Fruit fly (Drosophila melanogaster) whole organism, embryonic: Measurements from ENCODE around the gene CG7054.
A peak's percentile ranks its signal among the peaks of the same experiment; 100 is the strongest.

ENCODE experiments used
- Atf6 ChIP-seq: fragments of 200-800 bp; sonication (Bioruptor generic); IDR thresholded peaks from 2 replicates; pipeline ENCODE4 v1.3.6; 2022; ENCODE audit warnings: missing biosample characterization, missing genetic modification characterization
- Bteb2 ChIP-seq: fragments of 200-800 bp; sonication (Bioruptor generic); optimal IDR thresholded peaks from 2 replicates; lab custom pipeline; 2016; ENCODE audit warnings: missing biosample characterization, missing genetic modification characterization
- CG10565 ChIP-seq: fragments of 200-800 bp; sonication (Bioruptor generic); optimal IDR thresholded peaks from 3 replicates; lab custom pipeline; 2016; ENCODE audit warnings: missing biosample characterization, mild to moderate bottlenecking, missing genetic modification characterization
- CG12071 ChIP-seq: fragments of 200-800 bp; sonication (Bioruptor generic); optimal IDR thresholded peaks from 3 replicates; lab custom pipeline; 2018; ENCODE audit warnings: missing biosample characterization, mild to moderate bottlenecking, missing genetic modification characterization
- CG13123 ChIP-seq: fragments of 200-800 bp; sonication (Bioruptor generic); optimal IDR thresholded peaks from 2 replicates; lab custom pipeline; 2016; ENCODE audit warnings: missing biosample characterization, missing genetic modification characterization
- CG13287 ChIP-seq: fragments of 200-800 bp; sonication (Bioruptor generic); IDR thresholded peaks from 2 replicates; pipeline ENCODE4 v1.3.6; 2022; ENCODE audit warnings: missing biosample characterization, missing genetic modification characterization; ENCODE audit not compliant: partially characterized antibody
- CG13775 ChIP-seq: fragments of 200-800 bp; sonication (Bioruptor generic); optimal IDR thresholded peaks from 3 replicates; lab custom pipeline; 2017; ENCODE audit warnings: missing biosample characterization, mild to moderate bottlenecking, missing genetic modification characterization
- CG14050 ChIP-seq: fragments of 200-800 bp; sonication (Bioruptor generic); IDR thresholded peaks from 3 replicates; pipeline ENCODE4 v1.3.6; 2022; ENCODE audit warnings: missing biosample characterization, missing genetic modification characterization
- CG17385 ChIP-seq: fragments of 200-800 bp; sonication (Bioruptor generic); optimal IDR thresholded peaks from 3 replicates; lab custom pipeline; 2018; ENCODE audit warnings: missing biosample characterization, mild to moderate bottlenecking, missing genetic modification characterization
- CG3281 ChIP-seq: fragments of 200-800 bp; sonication (Bioruptor generic); optimal IDR thresholded peaks from 3 replicates; lab custom pipeline; 2017; ENCODE audit warnings: missing biosample characterization, mild to moderate bottlenecking, missing genetic modification characterization
- CG42726 ChIP-seq: fragments of 200-800 bp; sonication (Bioruptor generic); IDR thresholded peaks from 2 replicates; pipeline ENCODE4 v1.3.6; 2022; ENCODE audit warnings: missing biosample characterization, missing genetic modification characterization; ENCODE audit not compliant: partially characterized antibody
- CG4404 ChIP-seq: fragments of 200-800 bp; sonication (Bioruptor generic); IDR thresholded peaks from 2 replicates; pipeline ENCODE4 v1.3.6; 2022; ENCODE audit warnings: missing biosample characterization, missing genetic modification characterization
- CG6175 ChIP-seq: fragments of 200-800 bp; sonication (Bioruptor generic); IDR thresholded peaks from 3 replicates; pipeline ENCODE4 v1.3.6; 2022; ENCODE audit warnings: missing biosample characterization, missing genetic modification characterization
- CG6765 ChIP-seq: fragments of 200-800 bp; sonication (Bioruptor generic); optimal IDR thresholded peaks from 3 replicates; lab custom pipeline; 2017; ENCODE audit warnings: missing biosample characterization, mild to moderate bottlenecking, missing genetic modification characterization
- CG7556 ChIP-seq: fragments of 200-800 bp; sonication (Bioruptor generic); optimal IDR thresholded peaks from 2 replicates; lab custom pipeline; 2017; ENCODE audit warnings: missing biosample characterization, mild to moderate bottlenecking, missing genetic modification characterization
- CG8478 ChIP-seq: fragments of >200 bp; optimal IDR thresholded peaks from 2 replicates; lab custom pipeline; 2018
- CG9215 ChIP-seq: fragments of 200-800 bp; sonication (Bioruptor generic); IDR thresholded peaks from 2 replicates; pipeline ENCODE4 v1.3.6; 2022; ENCODE audit warnings: missing biosample characterization, missing genetic modification characterization
- CG9609 ChIP-seq: fragments of 200-800 bp; sonication (Bioruptor generic); optimal IDR thresholded peaks from 3 replicates; lab custom pipeline; 2016; ENCODE audit warnings: missing biosample characterization, missing genetic modification characterization
- Camta ChIP-seq: fragments of 200-800 bp; sonication (Bioruptor generic); optimal IDR thresholded peaks from 2 replicates; lab custom pipeline; 2016; ENCODE audit warnings: missing biosample characterization, missing genetic modification characterization
- HLHmδ ChIP-seq: fragments of 200-800 bp; sonication (Bioruptor generic); optimal IDR thresholded peaks from 2 replicates; lab custom pipeline; 2018; ENCODE audit warnings: missing biosample characterization, mild to moderate bottlenecking, missing genetic modification characterization, moderate library complexity
- Hey ChIP-seq: fragments of 200-800 bp; sonication (Bioruptor generic); optimal IDR thresholded peaks from 3 replicates; lab custom pipeline; 2018; ENCODE audit warnings: missing biosample characterization, mild to moderate bottlenecking, missing genetic modification characterization
- Jarid2 ChIP-seq: fragments of 200-800 bp; sonication (Bioruptor generic); optimal IDR thresholded peaks from 3 replicates; lab custom pipeline; 2017; ENCODE audit warnings: mild to moderate bottlenecking, missing biosample characterization, missing genetic modification reagents, missing genetic modification characterization
- Lhr ChIP-seq: fragments of 200-800 bp; sonication (Bioruptor generic); optimal IDR thresholded peaks from 3 replicates; lab custom pipeline; 2017; ENCODE audit warnings: mild to moderate bottlenecking, missing biosample characterization, missing genetic modification reagents, missing genetic modification characterization
- MTF-1 ChIP-seq: fragments of 200-800 bp; sonication (Bioruptor generic); optimal IDR thresholded peaks from 2 replicates; lab custom pipeline; 2018; ENCODE audit warnings: missing biosample characterization, mild to moderate bottlenecking, missing genetic modification characterization, borderline replicate concordance
- NfI ChIP-seq: fragments of 200-800 bp; sonication (Bioruptor generic); optimal IDR thresholded peaks from 3 replicates; lab custom pipeline; 2018; ENCODE audit warnings: missing biosample characterization, mild to moderate bottlenecking, missing genetic modification characterization, moderate library complexity
- Oaz ChIP-seq: fragments of 200-800 bp; sonication (Bioruptor generic); IDR thresholded peaks from 2 replicates; pipeline ENCODE4 v1.3.6; 2022; ENCODE audit warnings: missing biosample characterization, missing genetic modification characterization
- Scr ChIP-seq: fragments of 200-800 bp; sonication (Bioruptor generic); IDR thresholded peaks from 2 replicates; pipeline ENCODE4 v1.3.6; 2022; ENCODE audit warnings: missing biosample characterization, missing genetic modification characterization; ENCODE audit not compliant: partially characterized antibody
- Sox102F ChIP-seq: fragments of 200-800 bp; sonication (Bioruptor generic); optimal IDR thresholded peaks from 2 replicates; lab custom pipeline; 2018; ENCODE audit warnings: missing biosample characterization, mild to moderate bottlenecking, missing genetic modification characterization, moderate library complexity
- Vsx1 ChIP-seq: fragments of 200-800 bp; sonication (Bioruptor generic); optimal IDR thresholded peaks from 2 replicates; lab custom pipeline; 2017; ENCODE audit warnings: missing biosample characterization, mild to moderate bottlenecking, missing genetic modification characterization, missing genetic modification reagents
- YL-1 ChIP-seq: fragments of 200-800 bp; sonication (Bioruptor generic); optimal IDR thresholded peaks from 3 replicates; lab custom pipeline; 2017; ENCODE audit warnings: missing biosample characterization, mild to moderate bottlenecking, missing genetic modification characterization
- abd-A ChIP-seq: fragments of 200-800 bp; sonication (Bioruptor generic); optimal IDR thresholded peaks from 3 replicates; lab custom pipeline; 2019; ENCODE audit warnings: missing biosample characterization, mild to moderate bottlenecking, missing genetic modification characterization, moderate library complexity
- ac ChIP-seq: fragments of 200-800 bp; sonication (Bioruptor generic); optimal IDR thresholded peaks from 3 replicates; lab custom pipeline; 2017; ENCODE audit warnings: missing biosample characterization, mild to moderate bottlenecking, missing genetic modification characterization
- ase ChIP-seq: fragments of 200-800 bp; sonication (Bioruptor generic); IDR thresholded peaks from 3 replicates; pipeline ENCODE4 v1.3.6; 2022; ENCODE audit warnings: missing biosample characterization, missing genetic modification characterization
- cg ChIP-seq: fragments of 200-800 bp; sonication (Bioruptor generic); optimal IDR thresholded peaks from 3 replicates; lab custom pipeline; 2019; ENCODE audit warnings: missing biosample characterization, mild to moderate bottlenecking, missing genetic modification characterization, moderate library complexity
- dmrt11E ChIP-seq: fragments of 200-800 bp; sonication (Bioruptor generic); optimal IDR thresholded peaks from 3 replicates; lab custom pipeline; 2018; ENCODE audit warnings: missing biosample characterization, mild to moderate bottlenecking, missing genetic modification characterization, moderate library complexity
- dysf ChIP-seq: fragments of 200-800 bp; sonication (Bioruptor generic); IDR thresholded peaks from 3 replicates; pipeline ENCODE4 v1.3.6; 2022; ENCODE audit warnings: missing biosample characterization, missing genetic modification characterization
- eve ChIP-seq, 2 experiments: fragments of >200 bp; optimal IDR thresholded peaks; 2 replicates each; lab custom pipeline; 2017; ENCODE audit warnings: missing biosample characterization in 2 of 2, missing genetic modification characterization in 2 of 2
- eyg ChIP-seq: fragments of 200-800 bp; sonication (Bioruptor generic); optimal IDR thresholded peaks from 3 replicates; lab custom pipeline; 2016; ENCODE audit warnings: missing biosample characterization, missing genetic modification characterization
- fd64A ChIP-seq: fragments of 200-800 bp; sonication (Bioruptor generic); optimal IDR thresholded peaks from 3 replicates; lab custom pipeline; 2018; ENCODE audit warnings: missing biosample characterization, mild to moderate bottlenecking, missing genetic modification characterization
- fru ChIP-seq: fragments of >200 bp; optimal IDR thresholded peaks from 2 replicates; lab custom pipeline; 2017
- gce ChIP-seq: fragments of 200-800 bp; sonication (Bioruptor generic); IDR thresholded peaks from 3 replicates; pipeline ENCODE4 v1.3.6; 2022; ENCODE audit warnings: missing biosample characterization, missing genetic modification characterization
- grau ChIP-seq: fragments of 200-800 bp; optimal IDR thresholded peaks from 3 replicates; lab custom pipeline; 2019; ENCODE audit warnings: missing biosample characterization, mild to moderate bottlenecking, missing genetic modification characterization, moderate library complexity
- hth ChIP-seq: fragments of >200 bp; optimal IDR thresholded peaks from 2 replicates; lab custom pipeline; 2017; ENCODE audit warnings: inconsistent platforms
- klu ChIP-seq: fragments of 200-800 bp; sonication (Bioruptor generic); IDR thresholded peaks from 2 replicates; pipeline ENCODE4 v1.3.6; 2022; ENCODE audit warnings: missing biosample characterization, missing genetic modification characterization
- kni ChIP-seq: fragments of 200-800 bp; sonication (Bioruptor generic); optimal IDR thresholded peaks from 3 replicates; lab custom pipeline; 2017; ENCODE audit warnings: mild to moderate bottlenecking, missing biosample characterization, missing genetic modification reagents, missing genetic modification characterization
- odd ChIP-seq: fragments of 200-800 bp; sonication (Bioruptor generic); optimal IDR thresholded peaks from 2 replicates; lab custom pipeline; 2017; ENCODE audit warnings: missing biosample characterization, mild to moderate bottlenecking, missing genetic modification characterization
- pb ChIP-seq: fragments of 200-800 bp; sonication (Bioruptor generic); optimal IDR thresholded peaks from 3 replicates; lab custom pipeline; 2016; ENCODE audit warnings: missing biosample characterization, missing genetic modification characterization
- peb ChIP-seq: fragments of 200-800 bp; sonication (Bioruptor generic); IDR thresholded peaks from 2 replicates; pipeline ENCODE4 v1.3.6; 2022; ENCODE audit warnings: missing biosample characterization, missing genetic modification characterization
- tgo ChIP-seq: fragments of 200-800 bp; sonication (Bioruptor generic); IDR thresholded peaks from 3 replicates; pipeline ENCODE4 v1.3.6; 2022; ENCODE audit warnings: missing biosample characterization, missing genetic modification characterization
- wdn ChIP-seq: fragments of 200-800 bp; sonication (Bioruptor generic); IDR thresholded peaks from 2 replicates; pipeline ENCODE4 v1.3.6; 2022; ENCODE audit warnings: missing biosample characterization, missing genetic modification characterization
- zf30C ChIP-seq: fragments of 200-800 bp; sonication (Bioruptor generic); optimal IDR thresholded peaks from 3 replicates; lab custom pipeline; 2018; ENCODE audit warnings: missing biosample characterization, mild to moderate bottlenecking, missing genetic modification characterization

CG7054 gene

DNA sequence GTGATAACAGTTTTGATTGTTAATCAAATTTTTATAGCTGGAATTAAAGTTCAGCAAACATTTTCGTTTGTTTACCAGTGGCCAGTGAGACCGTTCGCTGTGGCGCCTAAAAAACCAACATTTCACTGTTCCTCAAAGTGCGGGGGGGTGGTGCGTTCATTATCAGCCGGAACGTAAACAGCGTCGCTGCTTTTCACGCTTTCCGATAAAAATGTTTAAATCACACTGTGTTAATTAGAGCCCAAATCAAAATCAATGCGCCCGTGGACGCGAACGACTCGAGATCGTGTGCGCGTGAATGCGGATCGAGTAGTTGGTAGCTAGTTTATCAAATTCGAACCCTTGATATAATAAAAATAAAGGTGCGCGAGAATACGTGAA is 16.9 kb upstream of the CG7054 start, which contains the start of gene CG34376 (continued):
- peak; percentile 4; the same call in 1 of the 3 replicates for TF ChIP-seq dysf (GFP tag; lab: Robert Waterston, UW)
- TF ChIP-seq grau (tag; lab: Kevin White, UChicago), result peak; percentile 41
- TF ChIP-seq cg, result no peak
- TF ChIP-seq kni (GFP tag; lab: Kevin White, UChicago), result peak; percentile 46
- TF ChIP-seq pb, result peak; percentile 45
- no peak for TF ChIP-seq Hey (tag; lab: Kevin White, UChicago)
- TF ChIP-seq YL-1 (GFP tag; lab: Kevin White, UChicago), result peak; percentile 48
- peak; percentile 38 for TF ChIP-seq Vsx1 (GFP tag; lab: Kevin White, UChicago)
- TF ChIP-seq Sox102F (GFP tag; lab: Kevin White, UChicago), result peak; percentile 35
- TF ChIP-seq Jarid2 (GFP tag; lab: Kevin White, UChicago), result peak; percentile 65
- TF ChIP-seq peb (GFP tag; lab: Robert Waterston, UW), result no peak
- TF ChIP-seq odd (GFP tag; lab: Kevin White, UChicago), result peak; percentile 29
- TF ChIP-seq CG13775, result peak; percentile 41
- TF ChIP-seq tgo (GFP tag; lab: Robert Waterston, UW), result peak; percentile 17; the same call in 2 of the 3 replicates
- 0 out of 2 replicates have a peak, but pooled peaks have one; percentile 35 for TF ChIP-seq CG42726 (GFP tag; lab: Robert Waterston, UW)
- no peak for TF ChIP-seq CG7556
- TF ChIP-seq NfI, result peak; percentile 49
- peak; percentile 3 for TF ChIP-seq CG12071 (GFP tag; lab: Kevin White, UChicago)
- TF ChIP-seq Atf6 (GFP tag; lab: Robert Waterston, UW), result no peak
- TF ChIP-seq Oaz, result no peak
- TF ChIP-seq zf30C, result no peak
- no peak for TF ChIP-seq ac (GFP tag; lab: Kevin White, UChicago)
- peak; percentile 26; the same call in 1 of the 2 replicates for TF ChIP-seq CG13287
- no peak for TF ChIP-seq Bteb2 (GFP tag; lab: Kevin White, UChicago)
- TF ChIP-seq abd-A, result peak; percentile 88
- peak; percentile 45; the same call in 1 of the 3 replicates for TF ChIP-seq ase (GFP tag; lab: Robert Waterston, UW)
- TF ChIP-seq Lhr (GFP tag; lab: Kevin White, UChicago), result peak; percentile 33
- TF ChIP-seq CG6765 (GFP tag; lab: Kevin White, UChicago), result peak; percentile 28
- peak; percentile 49 for TF ChIP-seq CG3281
- no peak for TF ChIP-seq dmrt11E
- TF ChIP-seq HLHmδ, result peak; percentile 1
- no peak for TF ChIP-seq fru
- TF ChIP-seq CG17385 (GFP tag; lab: Kevin White, UChicago), result peak; percentile 13
- 0 out of 3 replicates have a peak, but pooled peaks have one; percentile 19 for TF ChIP-seq gce (GFP tag; lab: Robert Waterston, UW)
- TF ChIP-seq CG10565, result no peak
- TF ChIP-seq hth (lab: Kevin White, UChicago), result no peak
- no peak for TF ChIP-seq eyg
- no peak for TF ChIP-seq eve (GFP tag; optimal IDR thresholded peaks at IDR 0.05; lab: Kevin White, UChicago)
- no peak for TF ChIP-seq fd64A (GFP tag; lab: Kevin White, UChicago)
- TF ChIP-seq MTF-1 (GFP tag; lab: Kevin White, UChicago), result peak; percentile 32
- TF ChIP-seq CG6175 (GFP tag; lab: Robert Waterston, UW), result no peak
- TF ChIP-seq CG13123, result no peak
- peak; percentile 59; the same call in 1 of the 3 replicates for TF ChIP-seq CG14050 (GFP tag; lab: Robert Waterston, UW)
- TF ChIP-seq CG9215 (GFP tag; lab: Robert Waterston, UW), result 0 out of 2 replicates have a peak, but pooled peaks have one; percentile 5
- no peak for TF ChIP-seq CG8478 (lab: Kevin White, UChicago)
- TF ChIP-seq wdn, result 0 out of 2 replicates have a peak, but pooled peaks have one; percentile 39
- TF ChIP-seq CG9609, result no peak
- TF ChIP-seq klu, result peak; percentile 34; the same call in 1 of the 2 replicates
- no peak for TF ChIP-seq Scr (GFP tag; lab: Robert Waterston, UW)
- no peak for TF ChIP-seq Camta (GFP tag; lab: Kevin White, UChicago)
- TF ChIP-seq CG4404 (GFP tag; lab: Robert Waterston, UW), result no peak
